Worm (Caenorhabditis elegans) whole organism, late embryonic: ENCODE measurements around the gene lyst-1.

Source experiments
- ama-1 ChIP-seq: fragments of 150-350 bp; optimal IDR thresholded peaks from 2 replicates; lab custom pipeline; 2014
- fkh-10 ChIP-seq: fragments of 150-350 bp; optimal IDR thresholded peaks from 2 replicates; lab custom pipeline; 2014; ENCODE audit warnings: missing biosample characterization, missing genetic modification reagents, missing genetic modification characterization
- nfya-1 ChIP-seq: sonication (generic microtip); optimal IDR thresholded peaks from 2 replicates; lab custom pipeline; 2017; ENCODE audit warnings: missing genetic modification characterization, mild to moderate bottlenecking, missing compliant biosample characterization, antibody characterized with exemption, moderate library complexity
- odd-2 ChIP-seq: sonication (generic microtip); optimal IDR thresholded peaks from 2 replicates; lab custom pipeline; 2017; ENCODE audit warnings: antibody characterized with exemption, mild to moderate bottlenecking, missing genetic modification characterization, missing compliant biosample characterization
- pqm-1 ChIP-seq: sonication (generic microtip); optimal IDR thresholded peaks from 2 replicates; lab custom pipeline; 2016; ENCODE audit warnings: missing genetic modification characterization, missing compliant biosample characterization
- rnt-1 ChIP-seq: sonication (generic microtip); optimal IDR thresholded peaks from 2 replicates; lab custom pipeline; 2016; ENCODE audit warnings: missing genetic modification characterization, missing compliant biosample characterization
- tbx-2 ChIP-seq: sonication (generic microtip); optimal IDR thresholded peaks from 2 replicates; lab custom pipeline; 2016; ENCODE audit warnings: missing genetic modification characterization, missing compliant biosample characterization

DNA sequence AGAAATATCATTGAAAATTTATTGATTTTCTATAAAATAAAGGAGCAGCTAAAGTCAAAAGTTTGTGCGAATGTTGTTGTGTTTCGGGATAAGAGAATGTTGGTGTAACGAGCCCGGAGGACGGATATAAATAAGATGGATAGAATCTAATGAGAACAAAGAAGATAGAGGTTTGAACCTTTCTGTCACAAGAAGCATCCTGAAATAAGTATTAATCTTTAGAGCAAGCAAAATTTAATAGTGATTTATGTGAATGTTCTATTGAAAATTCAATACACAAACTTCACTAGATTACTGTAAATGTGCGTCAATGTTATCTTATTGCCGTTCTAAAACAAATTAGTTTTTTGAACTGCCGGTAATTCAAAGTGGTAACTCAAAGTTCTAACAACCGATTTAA lies 37.2 kb downstream of the lyst-1 start, which contains the start of gene W03G11.3:
- no peak for TF ChIP-seq fkh-10
- no peak for TF ChIP-seq rnt-1 (tag; lab: Kevin White, UChicago)
- TF ChIP-seq odd-2 (tag; lab: Kevin White, UChicago): no peak
- TF ChIP-seq ama-1: no peak
- TF ChIP-seq nfya-1 (tag; lab: Kevin White, UChicago): no peak
- no peak for TF ChIP-seq pqm-1 (tag; lab: Kevin White, UChicago)
- no peak for TF ChIP-seq tbx-2 (tag; lab: Kevin White, UChicago)
